Worm (Caenorhabditis elegans): ENCODE data around the gene F09D12.2.

F09D12.2 gene

DNA sequence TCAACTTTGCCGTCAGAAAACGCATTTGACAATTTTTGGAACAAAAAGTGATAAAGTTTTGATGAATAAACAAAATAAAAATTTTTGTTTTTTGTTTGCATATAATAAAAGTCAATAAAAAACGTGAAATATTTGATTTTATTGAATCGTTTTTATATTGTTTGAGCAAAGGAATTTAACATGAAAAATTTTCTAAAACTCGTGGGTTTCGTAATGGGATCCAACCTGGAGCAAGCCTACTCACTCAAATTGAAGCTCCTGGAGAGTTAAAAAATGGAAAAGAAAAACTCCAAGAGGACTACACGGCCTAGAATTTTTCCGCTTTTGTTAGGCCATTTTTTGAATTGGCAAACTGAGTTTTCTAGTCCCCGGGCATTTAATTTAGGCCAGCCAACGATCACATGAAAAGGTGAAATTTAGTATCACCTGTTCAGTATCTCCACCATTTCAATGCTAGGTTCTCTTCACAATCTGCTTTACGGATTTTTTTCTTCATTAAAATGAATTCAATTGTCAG lies 15.5 kb downstream of the F09D12.2 start, which contains the start of the genes C04C3.9 and srz-60:
TSS of gene C04C3.9 (minus strand) at position 101 of the 517 bp plus-strand sequence.
TSS of gene srz-60 (plus strand) at position 467 of the 517 bp plus-strand sequence.
- TF ChIP-seq tbx-37 (GFP tag; conservative IDR thresholded peaks at IDR 0.05) (no peak), F13C5.2 (tag; optimal IDR thresholded peaks at IDR 0.05) (no peak), ets-7 (tag; optimal IDR thresholded peaks at IDR 0.05) (no peak), sea-1 (GFP tag; conservative IDR thresholded peaks at IDR 0.05) (no peak), ama-1 (optimal IDR thresholded peaks at IDR 0.05) (no peak), hmg-4 (GFP tag; optimal IDR thresholded peaks at IDR 0.05) (no peak), flt-1 (GFP tag; IDR thresholded peaks at IDR 0.05) (no peak), aly-1 (tag; optimal IDR thresholded peaks at IDR 0.05) (no peak), ceh-13 (GFP tag; optimal IDR thresholded peaks at IDR 0.05) (no peak), tbx-11 (GFP tag; IDR thresholded peaks at IDR 0.05) (no peak), ceh-36 (tag; optimal IDR thresholded peaks at IDR 0.05) (no peak), hmbx-1 (tag; optimal IDR thresholded peaks at IDR 0.05) (no peak), pes-1 (GFP tag; IDR thresholded peaks at IDR 0.05) (no peak)

DNA sequence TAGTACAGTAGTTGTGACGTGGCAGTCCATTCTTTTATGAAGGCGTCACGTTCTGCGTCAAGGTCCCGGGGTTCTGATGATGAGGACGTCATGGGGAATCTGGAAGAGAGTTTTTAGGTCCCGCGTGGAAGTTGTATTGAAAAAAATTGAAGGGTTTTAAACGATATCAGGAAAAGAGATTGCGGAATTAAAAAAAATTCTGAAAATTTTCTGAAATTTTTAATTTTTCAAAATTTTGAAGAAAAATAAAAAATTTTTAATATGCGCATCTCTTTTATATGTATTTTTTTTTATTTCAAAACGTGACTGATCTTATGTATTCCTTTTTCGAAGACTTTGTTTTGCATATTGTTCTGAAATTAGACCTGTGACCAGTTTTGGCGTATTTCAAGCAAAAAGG lies 21.5 kb downstream of the F09D12.2 start, which contains the start of gene C04C3.6:
TSS of gene C04C3.6 (minus strand) at position 101 of the 400 bp plus-strand sequence.
- TF ChIP-seq hnd-1 (tag; optimal IDR thresholded peaks at IDR 0.05) (no peak), pes-1 (GFP tag; IDR thresholded peaks at IDR 0.05) (no peak), flt-1 (GFP tag; IDR thresholded peaks at IDR 0.05) (no peak), ama-1 (optimal IDR thresholded peaks at IDR 0.05) (no peak), scrt-1 (GFP tag; IDR thresholded peaks at IDR 0.05) (no peak), ets-7 (tag; optimal IDR thresholded peaks at IDR 0.05) (no peak), hmg-4 (GFP tag; optimal IDR thresholded peaks at IDR 0.05) (no peak), tbx-37 (GFP tag; conservative IDR thresholded peaks at IDR 0.05) (no peak), B0310.2 (tag; optimal IDR thresholded peaks at IDR 0.05) (no peak), ceh-13 (GFP tag; optimal IDR thresholded peaks at IDR 0.05) (no peak), tbx-11 (GFP tag; IDR thresholded peaks at IDR 0.05) (no peak), F13C5.2 (tag; optimal IDR thresholded peaks at IDR 0.05) (no peak), ceh-36 (tag; optimal IDR thresholded peaks at IDR 0.05) (no peak), tra-4 (tag; optimal IDR thresholded peaks at IDR 0.05) (no peak), sea-1 (GFP tag; conservative IDR thresholded peaks at IDR 0.05) (no peak), hmbx-1 (tag; optimal IDR thresholded peaks at IDR 0.05) (no peak), aly-1 (tag; optimal IDR thresholded peaks at IDR 0.05) (no peak)

ce11 chrIV:3418741-3419140 lies 25.3 kb downstream of the F09D12.2 start:
- no peak for TF ChIP-seq flt-1 (GFP tag; IDR thresholded peaks at IDR 0.05)
- TF ChIP-seq tra-4 (tag; optimal IDR thresholded peaks at IDR 0.05): no peak
- TF ChIP-seq ceh-36 (tag; optimal IDR thresholded peaks at IDR 0.05): no peak
- TF ChIP-seq ama-1 (optimal IDR thresholded peaks at IDR 0.05): no peak
- no peak for TF ChIP-seq B0310.2 (tag; optimal IDR thresholded peaks at IDR 0.05)
- no peak for TF ChIP-seq ceh-13 (GFP tag; optimal IDR thresholded peaks at IDR 0.05)
- TF ChIP-seq sea-1 (GFP tag; conservative IDR thresholded peaks at IDR 0.05): no peak
- no peak for TF ChIP-seq hmg-4 (GFP tag; optimal IDR thresholded peaks at IDR 0.05)
- TF ChIP-seq tbx-11 (GFP tag; IDR thresholded peaks at IDR 0.05): no peak
- no peak for TF ChIP-seq ets-7 (tag; optimal IDR thresholded peaks at IDR 0.05)
- no peak for TF ChIP-seq hmbx-1 (tag; optimal IDR thresholded peaks at IDR 0.05)
- no peak for TF ChIP-seq hnd-1 (tag; optimal IDR thresholded peaks at IDR 0.05)
- TF ChIP-seq scrt-1 (GFP tag; IDR thresholded peaks at IDR 0.05): no peak
- no peak for TF ChIP-seq pes-1 (GFP tag; IDR thresholded peaks at IDR 0.05)
- TF ChIP-seq aly-1 (tag; optimal IDR thresholded peaks at IDR 0.05): no peak
- TF ChIP-seq tbx-37 (GFP tag; conservative IDR thresholded peaks at IDR 0.05): no peak
- no peak for TF ChIP-seq F13C5.2 (tag; optimal IDR thresholded peaks at IDR 0.05)

DNA sequence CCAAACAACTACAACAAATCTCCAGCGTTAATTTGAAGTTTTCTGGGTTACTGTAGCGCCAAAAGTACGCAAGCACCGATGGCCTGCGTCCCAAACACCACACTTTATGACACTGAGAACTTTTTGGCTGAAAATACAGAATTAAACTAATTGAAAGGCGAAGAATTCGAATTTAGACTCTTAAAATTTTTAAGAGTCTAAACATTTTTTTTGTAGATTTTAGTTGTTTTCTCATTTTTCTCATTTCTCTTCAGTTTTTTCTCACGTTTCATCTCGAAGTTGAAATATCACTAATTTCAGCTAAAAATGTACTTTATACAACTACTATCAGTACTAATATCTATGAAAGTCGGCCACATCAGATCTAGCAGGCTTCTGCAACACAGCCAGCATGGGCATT lies 28.6 kb downstream of the F09D12.2 start, which contains the start of gene lgc-9:
TSS of gene lgc-9 (plus strand) at position 301 of the 400 bp plus-strand sequence.
- no peak for TF ChIP-seq tra-4 (tag; optimal IDR thresholded peaks at IDR 0.05)
- no peak for TF ChIP-seq hmbx-1 (tag; optimal IDR thresholded peaks at IDR 0.05)
- no peak for TF ChIP-seq sea-1 (GFP tag; conservative IDR thresholded peaks at IDR 0.05)
- no peak for TF ChIP-seq pes-1 (GFP tag; IDR thresholded peaks at IDR 0.05)
- TF ChIP-seq B0310.2 (tag; optimal IDR thresholded peaks at IDR 0.05): no peak
- TF ChIP-seq aly-1 (tag; optimal IDR thresholded peaks at IDR 0.05): no peak
- no peak for TF ChIP-seq F13C5.2 (tag; optimal IDR thresholded peaks at IDR 0.05)
- no peak for TF ChIP-seq ceh-13 (GFP tag; optimal IDR thresholded peaks at IDR 0.05)
- TF ChIP-seq tbx-11 (GFP tag; IDR thresholded peaks at IDR 0.05): no peak
- TF ChIP-seq flt-1 (GFP tag; IDR thresholded peaks at IDR 0.05): no peak
- TF ChIP-seq ets-7 (tag; optimal IDR thresholded peaks at IDR 0.05): no peak
- TF ChIP-seq hmg-4 (GFP tag; optimal IDR thresholded peaks at IDR 0.05): no peak
- TF ChIP-seq scrt-1 (GFP tag; IDR thresholded peaks at IDR 0.05): no peak
- no peak for TF ChIP-seq hnd-1 (tag; optimal IDR thresholded peaks at IDR 0.05)
- TF ChIP-seq tbx-37 (GFP tag; conservative IDR thresholded peaks at IDR 0.05): no peak
- TF ChIP-seq ama-1 (optimal IDR thresholded peaks at IDR 0.05): no peak

- no peak for TF ChIP-seq B0310.2 (tag; optimal IDR thresholded peaks at IDR 0.05)
- TF ChIP-seq flt-1 (GFP tag; IDR thresholded peaks at IDR 0.05): no peak
- no peak for TF ChIP-seq hmg-4 (GFP tag; optimal IDR thresholded peaks at IDR 0.05)
- no peak for TF ChIP-seq tbx-11 (GFP tag; IDR thresholded peaks at IDR 0.05)
- TF ChIP-seq F13C5.2 (tag; optimal IDR thresholded peaks at IDR 0.05): no peak
Observed at ce11 chrIV:3400941-3401340, 43.1 kb downstream of the F09D12.2 start.

ce11 chrIV:3399015-3399722 lies 44.8 kb downstream of the F09D12.2 start, which contains the start of the genes dyf-3 and pdhb-1:
TSS of gene dyf-3 (minus strand) at chrIV:3399231.
TSS of gene pdhb-1 (plus strand) at chrIV:3399672.
- TF ChIP-seq F13C5.2 (tag; optimal IDR thresholded peaks at IDR 0.05): peak; percentile 40
- no peak for TF ChIP-seq ama-1 (optimal IDR thresholded peaks at IDR 0.05)
- TF ChIP-seq flt-1 (GFP tag; IDR thresholded peaks at IDR 0.05): no peak
- 0 out of 2 replicates have a peak, but pooled peaks have one; percentile 38 for TF ChIP-seq scrt-1 (GFP tag; IDR thresholded peaks at IDR 0.05)

ce11 chrIV:3398078-3398477 lies 45.9 kb downstream of the F09D12.2 start:
- no peak for TF ChIP-seq ama-1 (optimal IDR thresholded peaks at IDR 0.05)
- no peak for TF ChIP-seq hmbx-1 (tag; optimal IDR thresholded peaks at IDR 0.05)
- TF ChIP-seq tbx-11 (GFP tag; IDR thresholded peaks at IDR 0.05): no peak
- no peak for TF ChIP-seq flt-1 (GFP tag; IDR thresholded peaks at IDR 0.05)
- TF ChIP-seq tbx-37 (GFP tag; conservative IDR thresholded peaks at IDR 0.05): no peak
- no peak for TF ChIP-seq pes-1 (GFP tag; IDR thresholded peaks at IDR 0.05)

Data from whole organism, early embryonic.